Worm (Caenorhabditis elegans) whole organism, mixed stage, embryonic: ENCODE data around the gene C15F1.5.

Source experiments
- M03D4.4 ChIP-seq: sonication (generic microtip); optimal IDR thresholded peaks from 2 replicates; lab custom pipeline; 2017; ENCODE audit warnings: mild to moderate bottlenecking, missing genetic modification characterization, missing compliant biosample characterization
- bed-3 ChIP-seq: fragments of 200-800 bp; sonication (Bioruptor generic); optimal IDR thresholded peaks from 3 replicates; lab custom pipeline; 2018; ENCODE audit warnings: mild to moderate bottlenecking, missing genetic modification characterization, moderate library complexity, missing compliant biosample characterization
- blmp-1 ChIP-seq: fragments of 150-350 bp; optimal IDR thresholded peaks from 2 replicates; lab custom pipeline; 2014; ENCODE audit warnings: missing biosample characterization, missing genetic modification characterization
- ceh-39 ChIP-seq: fragments of 150-350 bp; optimal IDR thresholded peaks from 2 replicates; lab custom pipeline; 2014; ENCODE audit warnings: missing biosample characterization, missing genetic modification characterization
- ceh-43 ChIP-seq: fragments of 200-800 bp; sonication (Bioruptor generic); optimal IDR thresholded peaks from 2 replicates; lab custom pipeline; 2018; ENCODE audit warnings: mild to moderate bottlenecking, missing genetic modification characterization, moderate library complexity, missing compliant biosample characterization
- ceh-83 ChIP-seq: fragments of 200-800 bp; sonication (Bioruptor generic); optimal IDR thresholded peaks from 2 replicates; lab custom pipeline; 2018; ENCODE audit warnings: mild to moderate bottlenecking, missing genetic modification characterization, missing compliant biosample characterization
- ces-1 ChIP-seq: fragments of 150-350 bp; optimal IDR thresholded peaks from 2 replicates; lab custom pipeline; 2014; ENCODE audit warnings: missing biosample characterization, missing genetic modification reagents, missing genetic modification characterization
- elt-1 ChIP-seq: sonication (generic microtip); optimal IDR thresholded peaks from 2 replicates; lab custom pipeline; 2017; ENCODE audit warnings: missing genetic modification characterization, mild to moderate bottlenecking, missing compliant biosample characterization, antibody characterized with exemption, moderate library complexity, borderline replicate concordance; ENCODE audit not compliant: insufficient read depth
- elt-3 ChIP-seq: fragments of 150-350 bp; optimal IDR thresholded peaks from 2 replicates; lab custom pipeline; 2014; ENCODE audit warnings: missing biosample characterization, missing genetic modification characterization
- flh-1 ChIP-seq: fragments of 200-800 bp; sonication (Bioruptor generic); optimal IDR thresholded peaks from 2 replicates; lab custom pipeline; 2018; ENCODE audit warnings: mild to moderate bottlenecking, missing genetic modification characterization, moderate library complexity, missing compliant biosample characterization
- ham-2 ChIP-seq: fragments of 200-800 bp; sonication (Bioruptor generic); optimal IDR thresholded peaks from 2 replicates; lab custom pipeline; 2018; ENCODE audit warnings: mild to moderate bottlenecking, missing genetic modification characterization, missing compliant biosample characterization
- hlh-1 ChIP-seq: fragments of 150-350 bp; optimal IDR thresholded peaks from 2 replicates; lab custom pipeline; 2014; ENCODE audit warnings: missing biosample characterization, missing genetic modification reagents, missing genetic modification characterization
- lin-13 ChIP-seq: fragments of 150-350 bp; optimal IDR thresholded peaks from 2 replicates; lab custom pipeline; 2014; ENCODE audit warnings: missing biosample characterization, missing genetic modification characterization
- lin-32 ChIP-seq: fragments of 200-800 bp; sonication (Bioruptor generic); optimal IDR thresholded peaks from 2 replicates; lab custom pipeline; 2018; ENCODE audit warnings: mild to moderate bottlenecking, missing genetic modification characterization, missing compliant biosample characterization
- lsy-2 ChIP-seq: fragments of 150-350 bp; optimal IDR thresholded peaks from 2 replicates; lab custom pipeline; 2014; ENCODE audit warnings: missing biosample characterization, missing genetic modification characterization
- mab-5 ChIP-seq: fragments of 150-350 bp; optimal IDR thresholded peaks from 2 replicates; lab custom pipeline; 2014; ENCODE audit warnings: missing biosample characterization, missing genetic modification characterization
- mep-1 ChIP-seq: fragments of 150-350 bp; optimal IDR thresholded peaks from 2 replicates; lab custom pipeline; 2017; ENCODE audit warnings: missing biosample characterization, missing genetic modification reagents, missing genetic modification characterization, inconsistent platforms
- mls-2 ChIP-seq: sonication (generic microtip); optimal IDR thresholded peaks from 2 replicates; lab custom pipeline; 2016; ENCODE audit warnings: mild to moderate bottlenecking, missing genetic modification characterization, moderate library complexity, missing compliant biosample characterization
- nhr-12 ChIP-seq: fragments of 150-350 bp; optimal IDR thresholded peaks from 2 replicates; lab custom pipeline; 2014; ENCODE audit warnings: missing biosample characterization, missing genetic modification characterization
- nhr-2 ChIP-seq: fragments of 150-350 bp; optimal IDR thresholded peaks from 2 replicates; lab custom pipeline; 2014; ENCODE audit warnings: missing biosample characterization, missing genetic modification characterization
- nhr-237 ChIP-seq: fragments of 150-350 bp; optimal IDR thresholded peaks from 2 replicates; lab custom pipeline; 2014; ENCODE audit warnings: missing biosample characterization, missing genetic modification characterization
- nhr-28 ChIP-seq: fragments of 150-350 bp; optimal IDR thresholded peaks from 2 replicates; lab custom pipeline; 2014; ENCODE audit warnings: missing biosample characterization, missing genetic modification characterization
- nhr-76 ChIP-seq: sonication (generic microtip); optimal IDR thresholded peaks from 2 replicates; lab custom pipeline; 2017; ENCODE audit warnings: missing biosample characterization, missing genetic modification characterization
- pha-4 ChIP-seq: fragments of 150-350 bp; optimal IDR thresholded peaks from 2 replicates; lab custom pipeline; 2018; ENCODE audit warnings: missing biosample characterization, missing genetic modification reagents, missing genetic modification characterization
- sem-2 ChIP-seq: fragments of 200-800 bp; sonication (Bioruptor generic); optimal IDR thresholded peaks from 2 replicates; lab custom pipeline; 2018; ENCODE audit warnings: mild to moderate bottlenecking, missing genetic modification characterization, missing compliant biosample characterization
- snpc-4 ChIP-seq: fragments of 150-350 bp; optimal IDR thresholded peaks from 2 replicates; lab custom pipeline; 2014; ENCODE audit warnings: missing biosample characterization, missing genetic modification characterization
- tbx-8 ChIP-seq: fragments of 200-800 bp; sonication (Bioruptor generic); optimal IDR thresholded peaks from 2 replicates; lab custom pipeline; 2018; ENCODE audit warnings: mild to moderate bottlenecking, missing genetic modification characterization, moderate library complexity, missing compliant biosample characterization
- unc-120 ChIP-seq: sonication (generic microtip); optimal IDR thresholded peaks from 2 replicates; lab custom pipeline; 2017; ENCODE audit warnings: missing genetic modification characterization, missing compliant biosample characterization; ENCODE audit not compliant: poor library complexity, severe bottlenecking
- unc-39 ChIP-seq: fragments of 150-350 bp; optimal IDR thresholded peaks from 2 replicates; lab custom pipeline; 2014; ENCODE audit warnings: missing biosample characterization, missing genetic modification characterization
- unc-62 ChIP-seq: fragments of 150-350 bp; optimal IDR thresholded peaks from 2 replicates; lab custom pipeline; 2014; ENCODE audit warnings: missing biosample characterization, missing genetic modification reagents, missing genetic modification characterization
- zip-8 ChIP-seq: fragments of 150-350 bp; optimal IDR thresholded peaks from 2 replicates; lab custom pipeline; 2014; ENCODE audit warnings: missing biosample characterization, missing genetic modification characterization
- ztf-11 ChIP-seq: fragments of 150-350 bp; optimal IDR thresholded peaks from 2 replicates; lab custom pipeline; 2014; ENCODE audit warnings: missing biosample characterization, missing genetic modification characterization

Gene C15F1.5

DNA sequence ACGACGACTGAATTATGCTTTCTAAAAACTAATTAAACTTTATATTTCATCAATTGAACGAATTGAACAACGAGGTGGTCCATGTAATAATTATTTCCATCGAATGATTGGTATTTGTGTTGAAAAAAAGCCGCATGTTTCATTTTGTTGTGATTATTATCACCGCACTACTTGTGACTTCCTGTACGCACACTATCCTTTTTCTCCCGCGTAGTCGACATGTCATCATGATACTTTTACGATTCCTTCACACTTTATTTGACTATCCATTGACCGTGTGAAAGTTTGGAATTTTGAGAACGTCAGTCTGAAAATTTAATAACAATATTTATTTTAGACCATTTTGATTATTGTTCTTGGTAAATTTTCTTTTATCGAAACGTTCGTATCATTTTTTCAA, 42.8 kb downstream of the C15F1.5 start, which contains the start of gene F22D3.4:
F22D3.4 (minus strand) TSS at position 1 of the 400 bp plus-strand sequence.
- TF ChIP-seq snpc-4 (tag; lab: Kevin White, UChicago): no peak
- no peak for TF ChIP-seq lin-32 (GFP tag; lab: Kevin White, UChicago)
- TF ChIP-seq nhr-237: no peak
- no peak for TF ChIP-seq M03D4.4 (tag; lab: Kevin White, UChicago)
- TF ChIP-seq pha-4 (tag; lab: Kevin White, UChicago): no peak
- TF ChIP-seq unc-120: no peak
- TF ChIP-seq flh-1 (GFP tag; lab: Kevin White, UChicago): no peak
- TF ChIP-seq mab-5 (tag; lab: Kevin White, UChicago): no peak
- no peak for TF ChIP-seq ceh-83
- TF ChIP-seq ces-1 (GFP tag; lab: Kevin White, UChicago): no peak
- no peak for TF ChIP-seq ceh-39 (tag; lab: Kevin White, UChicago)
- TF ChIP-seq, all 35 proteins: peak for 0

DNA sequence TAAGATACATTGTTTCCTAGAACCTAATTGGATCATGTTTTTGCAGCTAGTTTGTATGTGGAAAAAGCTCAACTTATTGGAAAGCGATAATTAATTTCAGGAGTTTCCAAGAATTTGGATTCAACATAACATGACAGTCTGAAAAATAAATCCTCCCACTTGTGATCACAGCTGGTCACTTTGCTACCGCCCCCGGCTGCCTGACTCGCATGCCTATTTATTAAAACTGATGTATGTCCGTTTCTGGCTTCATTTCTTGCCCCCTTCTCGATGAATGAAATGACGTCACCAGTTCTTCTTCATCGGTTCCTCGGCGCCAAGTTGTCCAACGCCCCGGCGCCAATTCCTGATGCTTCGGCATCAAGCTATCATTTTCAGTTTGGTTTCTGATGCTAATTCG, 43.4 kb downstream of the C15F1.5 start:
- TF ChIP-seq ces-1 (GFP tag; lab: Kevin White, UChicago) (no peak), nhr-12 (no peak), bed-3 (GFP tag; lab: Kevin White, UChicago) (no peak)

DNA sequence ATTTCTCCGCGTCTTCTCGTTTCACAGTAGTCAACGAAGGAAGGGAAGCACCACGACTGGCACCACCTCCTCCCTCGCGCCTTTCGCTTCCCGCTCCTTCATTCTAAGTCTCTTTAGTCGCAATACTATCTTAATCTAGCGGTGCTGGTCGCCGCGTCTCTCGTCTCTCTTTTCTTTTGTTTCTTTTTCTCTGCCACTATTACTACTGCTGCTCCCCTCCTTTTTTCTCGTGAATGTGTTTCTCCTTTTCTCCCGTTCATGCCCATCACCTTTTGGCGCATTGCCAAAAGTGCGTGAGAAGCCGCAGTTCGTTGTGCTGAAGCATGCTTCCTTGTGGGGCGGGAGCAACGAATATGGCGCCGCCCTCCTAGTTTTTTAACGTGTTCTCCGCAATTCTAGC, 43.9 kb downstream of the C15F1.5 start:
- TF ChIP-seq ceh-83 (no peak), unc-120 (peak; percentile 77), nhr-237 (peak; percentile 1), lin-32 (GFP tag; lab: Kevin White, UChicago) (no peak), nhr-12 (no peak)
- TF ChIP-seq, all 35 proteins: peak for 2

DNA sequence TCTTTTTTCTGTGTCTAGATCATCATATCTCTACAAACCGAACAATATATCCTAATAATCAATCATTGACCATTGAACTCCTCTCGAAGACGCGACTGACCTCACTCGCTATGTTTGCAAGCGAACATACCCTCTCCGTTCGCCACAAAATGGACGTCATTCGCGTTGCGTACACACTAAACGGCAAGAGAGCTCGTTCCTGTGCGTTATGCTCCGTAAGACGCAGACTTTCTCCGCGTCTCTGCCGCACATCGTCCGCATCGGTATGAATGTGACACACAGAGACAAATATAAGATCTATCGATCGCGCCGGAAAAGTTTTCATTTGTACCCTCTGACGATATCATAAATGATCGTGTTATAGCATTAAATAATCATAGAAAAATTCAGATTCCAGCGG, 44.4 kb downstream of the C15F1.5 start:
- TF ChIP-seq ceh-43 (no peak), lsy-2 (no peak), ham-2 (GFP tag; lab: Kevin White, UChicago) (peak; percentile 65), hlh-1 (tag; lab: Kevin White, UChicago) (no peak), bed-3 (GFP tag; lab: Kevin White, UChicago) (no peak), ceh-83 (no peak), unc-62 (GFP tag; lab: Kevin White, UChicago) (peak; percentile 27), zip-8 (tag; lab: Kevin White, UChicago) (peak; percentile 20), lin-13 (peak; percentile 27), elt-1 (no peak), nhr-2 (tag; lab: Kevin White, UChicago) (peak; percentile 76), nhr-76 (no peak), blmp-1 (tag; lab: Kevin White, UChicago) (no peak), mab-5 (tag; lab: Kevin White, UChicago) (no peak), pha-4 (tag; lab: Kevin White, UChicago) (peak; percentile 57), ceh-39 (tag; lab: Kevin White, UChicago) (peak; percentile 62)

DNA sequence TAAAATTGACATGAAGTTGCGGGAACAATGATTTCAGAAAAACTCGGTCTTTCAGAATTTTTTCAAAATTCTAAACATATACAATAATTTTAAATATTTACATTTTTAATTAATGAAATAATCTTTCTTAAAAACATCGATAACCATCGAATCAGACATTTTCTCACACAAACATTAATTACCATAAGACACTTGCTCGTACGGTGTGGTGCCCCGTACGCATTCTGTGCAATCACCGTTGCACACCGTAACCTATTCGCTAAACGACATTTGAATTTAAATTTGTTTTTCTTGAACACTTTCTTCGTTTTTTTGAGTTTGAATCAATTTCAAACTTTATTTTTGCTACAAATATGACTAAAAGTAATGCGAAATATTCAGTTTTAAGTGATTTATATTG, 46.6 kb downstream of the C15F1.5 start:
- TF ChIP-seq lin-13 (no peak), lsy-2 (peak; percentile 40)

DNA sequence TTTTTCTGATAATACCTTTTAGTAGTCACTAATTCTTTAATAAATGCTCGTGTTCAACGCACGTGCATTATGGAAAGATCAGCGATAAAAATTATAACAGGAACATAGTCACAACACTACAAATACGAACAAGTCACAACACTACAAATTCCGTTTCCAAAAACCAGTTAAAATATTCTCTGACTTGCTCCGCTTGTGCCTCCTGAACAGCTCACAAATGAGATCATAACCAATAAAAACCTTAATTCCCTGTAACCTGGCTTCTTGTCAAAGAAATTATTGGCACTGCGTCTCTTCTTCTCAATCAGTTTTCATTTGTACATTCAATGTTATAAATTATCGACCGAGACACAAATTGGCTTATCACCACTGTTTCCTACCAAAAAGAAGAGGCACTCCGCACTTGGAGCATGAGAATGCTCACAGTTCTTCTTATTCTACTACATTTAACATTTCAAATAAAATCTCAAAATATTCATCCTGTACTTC, 51.0 kb downstream of the C15F1.5 start, which contains the start of gene B0252.1:
B0252.1 (plus strand) TSS at position 318 of the 489 bp plus-strand sequence.
- TF ChIP-seq unc-39 (no peak), flh-1 (GFP tag; lab: Kevin White, UChicago) (no peak), mep-1 (tag; lab: Kevin White, UChicago) (no peak), nhr-28 (tag; lab: Kevin White, UChicago) (no peak), sem-2 (GFP tag; lab: Kevin White, UChicago) (no peak), lsy-2 (no peak), mls-2 (tag; lab: Kevin White, UChicago) (no peak), bed-3 (GFP tag; lab: Kevin White, UChicago) (no peak), elt-1 (no peak), ceh-83 (no peak), tbx-8 (GFP tag; lab: Kevin White, UChicago) (no peak), ces-1 (GFP tag; lab: Kevin White, UChicago) (no peak), elt-3 (no peak), mab-5 (tag; lab: Kevin White, UChicago) (no peak), ztf-11 (no peak)
